Fruit fly (Drosophila melanogaster) S2 (cell line): Measurements from ENCODE around the gene Glut4EF.

ENCODE experiments used
- CG8478 ChIP-seq: fragments of >200 bp; optimal IDR thresholded peaks from 2 replicates; lab custom pipeline; 2018
- CTCF ChIP-seq, 2 experiments: fragments of >200 bp; optimal IDR thresholded peaks; 2 replicates each; lab custom pipeline; 2018

- TF ChIP-seq CG8478 (lab: Kevin White, UChicago) = no peak
- no peak for TF ChIP-seq CTCF (optimal IDR thresholded peaks at IDR 0.05; lab: Kevin White, UChicago)
Measured at dm6 chr3R:9929153-9929552, 54.7 kb downstream of the Glut4EF start.
